Fruit fly (Drosophila melanogaster) whole organism, prepupa: ENCODE results near the gene CG12766.

Experiments used
- CG10631 ChIP-seq: fragments of 200-800 bp; sonication (Bioruptor generic); optimal IDR thresholded peaks from 2 replicates; lab custom pipeline; 2016; ENCODE audit warnings: missing biosample characterization, missing genetic modification characterization
- CG10669 ChIP-seq: fragments of 200-800 bp; sonication (Bioruptor generic); optimal IDR thresholded peaks from 3 replicates; lab custom pipeline; 2018; ENCODE audit warnings: missing biosample characterization, mild to moderate bottlenecking, missing genetic modification characterization, moderate library complexity
- CG11294 ChIP-seq: fragments of 200-800 bp; sonication (Bioruptor generic); IDR thresholded peaks from 2 replicates; pipeline ENCODE4 v1.3.6; 2022; ENCODE audit warnings: missing biosample characterization, missing genetic modification characterization
- CG11902 ChIP-seq: fragments of 200-800 bp; sonication (Bioruptor generic); optimal IDR thresholded peaks from 3 replicates; lab custom pipeline; 2016; ENCODE audit warnings: missing biosample characterization, missing genetic modification characterization
- CG15336 ChIP-seq: fragments of 200-800 bp; sonication (Bioruptor generic); IDR thresholded peaks from 2 replicates; pipeline ENCODE4 v1.3.6; 2022; ENCODE audit warnings: missing biosample characterization, missing genetic modification characterization
- CG1621 ChIP-seq: fragments of 200-800 bp; sonication (Bioruptor generic); optimal IDR thresholded peaks from 3 replicates; lab custom pipeline; 2018; ENCODE audit warnings: missing biosample characterization, mild to moderate bottlenecking, missing genetic modification characterization
- CG31627 ChIP-seq: fragments of 200-800 bp; sonication (Bioruptor generic); optimal IDR thresholded peaks from 3 replicates; lab custom pipeline; 2016; ENCODE audit warnings: missing biosample characterization, missing genetic modification characterization
- CG32006 ChIP-seq: fragments of 200-800 bp; sonication (Bioruptor generic); optimal IDR thresholded peaks from 3 replicates; lab custom pipeline; 2017; ENCODE audit warnings: missing biosample characterization, mild to moderate bottlenecking, missing genetic modification characterization
- CG34406 ChIP-seq: fragments of 200-800 bp; sonication (Bioruptor generic); optimal IDR thresholded peaks from 3 replicates; lab custom pipeline; 2016; ENCODE audit warnings: missing biosample characterization, missing genetic modification characterization
- CG6792 ChIP-seq: fragments of 200-800 bp; sonication (Bioruptor generic); optimal IDR thresholded peaks from 3 replicates; lab custom pipeline; 2016; ENCODE audit warnings: missing biosample characterization, missing genetic modification characterization
- CG6808 ChIP-seq: fragments of 200-800 bp; sonication (Bioruptor generic); optimal IDR thresholded peaks from 3 replicates; lab custom pipeline; 2017; ENCODE audit warnings: missing biosample characterization, missing genetic modification characterization, mild to moderate bottlenecking, moderate library complexity, missing genetic modification reagents
- CG7368 ChIP-seq: fragments of 200-800 bp; sonication (Bioruptor generic); optimal IDR thresholded peaks from 3 replicates; lab custom pipeline; 2016; ENCODE audit warnings: missing biosample characterization, missing genetic modification characterization
- CG8632 ChIP-seq: fragments of 200-800 bp; sonication (Bioruptor generic); optimal IDR thresholded peaks from 3 replicates; lab custom pipeline; 2016; ENCODE audit warnings: missing biosample characterization, missing genetic modification characterization
- CG9139 ChIP-seq: fragments of 200-800 bp; sonication (Bioruptor generic); optimal IDR thresholded peaks from 3 replicates; lab custom pipeline; 2017; ENCODE audit warnings: missing biosample characterization, mild to moderate bottlenecking, missing genetic modification characterization
- Eip75B ChIP-seq: fragments of 200-800 bp; sonication (Bioruptor generic); optimal IDR thresholded peaks from 3 replicates; lab custom pipeline; 2016; ENCODE audit warnings: missing biosample characterization, missing genetic modification characterization
- Eip78C ChIP-seq: fragments of 200-800 bp; sonication (Bioruptor generic); peaks from one replicate; lab custom pipeline; 2016; ENCODE audit warnings: missing biosample characterization, missing genetic modification characterization
- Ets21C ChIP-seq: fragments of 200-800 bp; sonication (Bioruptor generic); optimal IDR thresholded peaks from 3 replicates; lab custom pipeline; 2016; ENCODE audit warnings: missing biosample characterization, missing genetic modification characterization
- Ets96B ChIP-seq: fragments of 200-800 bp; optimal IDR thresholded peaks from 2 replicates; lab custom pipeline; 2019; ENCODE audit warnings: missing biosample characterization, mild to moderate bottlenecking, missing genetic modification characterization, moderate library complexity
- Gug ChIP-seq: fragments of 200-800 bp; sonication (Bioruptor generic); IDR thresholded peaks from 2 replicates; pipeline ENCODE4 v1.3.6; 2022; ENCODE audit warnings: missing biosample characterization, missing genetic modification characterization
- Hr38 ChIP-seq: sonication (Bioruptor generic); optimal IDR thresholded peaks from 2 replicates; lab custom pipeline; 2016; ENCODE audit warnings: missing biosample characterization, missing genetic modification characterization
- Hr39 ChIP-seq: fragments of 200-800 bp; sonication (Bioruptor generic); optimal IDR thresholded peaks from 2 replicates; lab custom pipeline; 2016; ENCODE audit warnings: missing biosample characterization, missing genetic modification characterization
- Hr4 ChIP-seq: fragments of 200-800 bp; sonication (Bioruptor generic); optimal IDR thresholded peaks from 3 replicates; lab custom pipeline; 2016; ENCODE audit warnings: missing biosample characterization, missing genetic modification characterization
- Lpt ChIP-seq: fragments of 200-800 bp; sonication (Bioruptor generic); optimal IDR thresholded peaks from 3 replicates; lab custom pipeline; 2016; ENCODE audit warnings: missing biosample characterization, missing genetic modification characterization
- Met ChIP-seq: fragments of 200-800 bp; sonication (Bioruptor generic); optimal IDR thresholded peaks from 3 replicates; lab custom pipeline; 2016; ENCODE audit warnings: missing biosample characterization, missing genetic modification characterization
- Smox ChIP-seq: fragments of 200-800 bp; sonication (Bioruptor generic); optimal IDR thresholded peaks from 3 replicates; lab custom pipeline; 2016; ENCODE audit warnings: missing biosample characterization, missing genetic modification characterization
- acj6 ChIP-seq: fragments of 200-800 bp; sonication (Bioruptor generic); optimal IDR thresholded peaks from 3 replicates; lab custom pipeline; 2016; ENCODE audit warnings: missing biosample characterization, missing genetic modification characterization
- dac ChIP-seq: fragments of 200-800 bp; sonication (Bioruptor generic); optimal IDR thresholded peaks from 2 replicates; lab custom pipeline; 2017; ENCODE audit warnings: missing biosample characterization, mild to moderate bottlenecking, missing genetic modification characterization
- dsx ChIP-seq: fragments of 200-800 bp; optimal IDR thresholded peaks from 3 replicates; lab custom pipeline; 2019; ENCODE audit warnings: missing biosample characterization, mild to moderate bottlenecking, missing genetic modification characterization, moderate library complexity; ENCODE audit not compliant: poor library complexity, severe bottlenecking
- eg ChIP-seq: fragments of 200-800 bp; sonication (Bioruptor generic); IDR thresholded peaks from 3 replicates; pipeline ENCODE4 v1.3.6; 2022; ENCODE audit warnings: missing biosample characterization, missing genetic modification characterization
- esn ChIP-seq: fragments of 200-800 bp; sonication (Bioruptor generic); optimal IDR thresholded peaks from 2 replicates; lab custom pipeline; 2016; ENCODE audit warnings: missing biosample characterization, mild to moderate bottlenecking, missing genetic modification characterization, moderate library complexity
- fd59A ChIP-seq: fragments of 200-800 bp; sonication (Bioruptor generic); optimal IDR thresholded peaks from 2 replicates; lab custom pipeline; 2017; ENCODE audit warnings: missing biosample characterization, mild to moderate bottlenecking, missing genetic modification characterization, missing genetic modification reagents
- fd85E ChIP-seq: fragments of 200-800 bp; sonication (Bioruptor generic); optimal IDR thresholded peaks from 3 replicates; lab custom pipeline; 2016; ENCODE audit warnings: missing biosample characterization, missing genetic modification characterization
- lz ChIP-seq: fragments of 200-800 bp; sonication (Bioruptor generic); optimal IDR thresholded peaks from 3 replicates; lab custom pipeline; 2016; ENCODE audit warnings: missing biosample characterization, missing genetic modification characterization
- pdm3 ChIP-seq: fragments of 200-800 bp; sonication (Bioruptor generic); optimal IDR thresholded peaks from 3 replicates; lab custom pipeline; 2016; ENCODE audit warnings: missing biosample characterization, missing genetic modification characterization
- svp ChIP-seq: fragments of 200-800 bp; sonication (Bioruptor generic); peaks from one replicate; lab custom pipeline; 2016; ENCODE audit warnings: missing biosample characterization, missing genetic modification characterization
- vri ChIP-seq: fragments of 200-800 bp; sonication (Bioruptor generic); optimal IDR thresholded peaks from 3 replicates; lab custom pipeline; 2016; ENCODE audit warnings: missing biosample characterization, mild to moderate bottlenecking, missing genetic modification characterization

Gene CG12766

DNA sequence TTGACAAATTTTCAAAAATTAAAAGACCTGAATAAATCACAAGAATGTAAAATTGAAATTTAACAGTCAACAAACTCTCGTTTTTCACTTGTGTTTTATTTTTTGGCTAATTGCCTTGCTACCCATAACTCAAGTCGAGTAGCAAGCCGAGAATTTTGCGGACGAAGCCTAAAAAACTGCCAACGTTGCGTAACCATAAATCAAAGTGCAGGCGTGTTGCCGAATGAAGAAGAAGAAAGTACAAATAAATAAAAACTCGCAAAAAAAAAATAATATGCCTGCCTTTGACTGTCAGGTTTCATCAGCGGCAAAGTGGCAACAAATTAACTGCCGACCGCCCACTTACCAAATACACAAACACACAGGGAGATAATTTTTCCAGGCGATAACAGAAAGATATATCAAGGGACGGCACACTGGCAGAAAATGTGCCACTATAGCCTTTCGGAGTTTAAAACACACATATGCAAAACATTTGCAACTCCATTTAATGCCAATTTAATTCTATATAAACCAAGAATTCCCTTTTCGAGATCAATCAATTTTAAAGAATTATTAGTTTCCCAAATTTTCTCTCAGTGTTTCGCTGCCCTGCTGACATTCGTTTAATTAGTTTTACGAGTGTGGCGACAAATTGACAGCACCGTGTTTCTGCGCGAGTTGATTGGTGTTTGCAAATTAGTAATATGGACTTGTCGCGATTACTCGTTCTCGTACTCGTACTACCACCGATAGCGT lies 11.6 kb downstream of the CG12766 start (continued):
- TF ChIP-seq lz (GFP tag; lab: Kevin White, UChicago) (peak; percentile 85), CG15336 (GFP tag; lab: Robert Waterston, UW) (peak; percentile 78), Eip78C (GFP tag; lab: Kevin White, UChicago) (peak; percentile 93), CG6808 (GFP tag; lab: Kevin White, UChicago) (peak; percentile 29), CG9139 (no peak), Gug (GFP tag; lab: Robert Waterston, UW) (peak; percentile 70), fd59A (peak; percentile 73), CG6792 (GFP tag; lab: Kevin White, UChicago) (peak; percentile 85), Hr39 (GFP tag; lab: Kevin White, UChicago) (peak; percentile 95), CG31627 (peak; percentile 95)

DNA sequence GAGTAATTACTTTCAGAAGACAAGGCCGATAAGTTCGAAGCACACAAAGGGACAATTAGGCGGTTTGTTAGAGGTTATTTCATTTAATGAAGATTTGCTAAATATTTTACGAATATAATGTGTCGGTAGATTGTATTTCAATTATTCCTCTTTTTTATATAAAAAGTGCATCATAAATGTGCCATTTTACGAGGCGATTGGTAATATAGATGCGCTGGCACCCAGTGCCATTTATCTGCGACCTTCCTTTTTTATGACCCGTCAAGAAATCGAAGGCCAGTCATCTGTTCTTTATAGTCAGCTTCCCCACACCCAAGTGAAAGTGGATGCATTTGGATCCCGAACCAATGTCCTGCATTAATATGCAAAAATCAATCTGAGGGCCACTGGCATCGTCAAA lies 12.5 kb downstream of the CG12766 start:
- TF ChIP-seq fd85E (GFP tag; lab: Kevin White, UChicago), result no peak
- TF ChIP-seq vri (GFP tag; lab: Kevin White, UChicago), result no peak
- TF ChIP-seq Hr4 (GFP tag; lab: Kevin White, UChicago), result no peak
- TF ChIP-seq Lpt (GFP tag; lab: Kevin White, UChicago), result no peak
- TF ChIP-seq CG8632 (GFP tag; lab: Kevin White, UChicago), result no peak
- no peak for TF ChIP-seq CG9139
- TF ChIP-seq svp (GFP tag; lab: Kevin White, UChicago), result no peak
- TF ChIP-seq CG32006 (GFP tag; lab: Kevin White, UChicago), result no peak
- no peak for TF ChIP-seq CG34406 (GFP tag; lab: Kevin White, UChicago)
- TF ChIP-seq Eip75B (GFP tag; lab: Kevin White, UChicago), result no peak
- TF ChIP-seq eg (GFP tag; lab: Robert Waterston, UW), result no peak
- TF ChIP-seq dsx (GFP tag; lab: Kevin White, UChicago), result no peak
- no peak for TF ChIP-seq Eip78C (GFP tag; lab: Kevin White, UChicago)
- TF ChIP-seq Met (GFP tag; lab: Kevin White, UChicago), result no peak
- TF ChIP-seq lz (GFP tag; lab: Kevin White, UChicago), result no peak
- TF ChIP-seq CG11294 (GFP tag; lab: Robert Waterston, UW), result no peak
- TF ChIP-seq Smox (GFP tag; lab: Kevin White, UChicago), result no peak
- no peak for TF ChIP-seq CG10669
- no peak for TF ChIP-seq acj6 (GFP tag; lab: Kevin White, UChicago)
- TF ChIP-seq CG15336 (GFP tag; lab: Robert Waterston, UW), result no peak

DNA sequence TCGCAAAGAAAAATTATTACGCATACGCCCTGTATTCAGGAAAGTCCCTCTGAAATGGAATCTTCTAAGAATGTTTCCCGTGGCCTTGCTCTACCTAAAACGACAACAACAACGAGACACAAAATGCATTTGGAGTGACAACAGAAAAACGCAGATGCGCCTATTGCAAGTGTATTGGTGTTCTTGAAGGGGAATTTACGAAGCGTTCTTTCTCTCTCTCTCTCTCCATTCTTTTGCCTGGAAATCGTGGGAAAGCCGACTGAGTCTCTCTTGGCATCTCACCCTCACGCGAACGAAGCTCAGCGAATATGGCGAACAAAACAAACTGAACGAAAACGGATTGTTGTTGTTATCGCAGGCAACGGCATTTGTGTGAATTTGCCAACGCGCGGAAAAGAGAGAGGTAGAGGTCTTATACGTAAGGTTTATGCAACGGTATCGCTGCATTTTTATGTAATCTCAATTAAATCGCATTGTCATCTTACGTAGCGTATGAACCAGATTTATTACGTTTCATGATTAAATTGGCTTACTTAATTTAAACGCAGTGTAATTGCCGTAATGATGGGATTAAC lies 13.6 kb downstream of the CG12766 start:
- TF ChIP-seq Eip78C (GFP tag; lab: Kevin White, UChicago), result peak; percentile 30
- TF ChIP-seq eg (GFP tag; lab: Robert Waterston, UW), result no peak
- peak; percentile 96 for TF ChIP-seq vri (GFP tag; lab: Kevin White, UChicago)
- TF ChIP-seq Eip75B (GFP tag; lab: Kevin White, UChicago), result no peak
- TF ChIP-seq pdm3 (GFP tag; lab: Kevin White, UChicago), result no peak
- TF ChIP-seq CG10631 (GFP tag; lab: Kevin White, UChicago), result no peak
- TF ChIP-seq esn (GFP tag; lab: Kevin White, UChicago), result no peak
- TF ChIP-seq Ets21C, result no peak
- no peak for TF ChIP-seq Hr38
- no peak for TF ChIP-seq fd59A
- TF ChIP-seq CG11902 (GFP tag; lab: Kevin White, UChicago), result no peak
- TF ChIP-seq CG34406 (GFP tag; lab: Kevin White, UChicago), result no peak
- no peak for TF ChIP-seq CG1621 (tag; lab: Kevin White, UChicago)

DNA sequence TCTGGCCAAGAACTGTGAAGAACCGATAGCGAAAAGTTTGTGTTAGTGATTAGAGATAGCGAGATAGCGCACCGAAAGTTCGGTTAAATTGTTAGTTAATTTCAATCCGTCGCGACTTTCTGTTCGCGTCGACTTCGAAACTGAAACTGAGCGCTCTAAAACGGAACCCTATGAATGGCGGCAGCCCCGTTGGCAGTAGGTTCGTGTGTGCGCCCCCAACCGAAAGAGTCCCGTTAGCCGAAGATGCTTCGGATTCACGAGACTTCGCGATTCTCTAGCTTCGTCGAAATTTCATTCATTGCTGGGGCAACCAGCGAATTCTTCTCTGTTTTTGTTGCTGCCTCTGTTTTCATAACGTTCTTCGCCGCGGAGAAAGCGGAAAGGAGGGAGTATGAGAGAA lies 14.4 kb downstream of the CG12766 start:
- no peak for TF ChIP-seq Ets96B (tag; lab: Kevin White, UChicago)
- no peak for TF ChIP-seq Hr38
- TF ChIP-seq CG7368 (GFP tag; lab: Kevin White, UChicago), result no peak
- TF ChIP-seq CG6808 (GFP tag; lab: Kevin White, UChicago), result no peak
- no peak for TF ChIP-seq dac (GFP tag; lab: Kevin White, UChicago)
- TF ChIP-seq vri (GFP tag; lab: Kevin White, UChicago), result peak; percentile 69
